Worm (Caenorhabditis elegans) whole organism, L2 larva: ENCODE measurements around the gene cpl-1.

Source experiments
- R02D3.7 ChIP-seq: fragments of 150-350 bp; optimal IDR thresholded peaks from 2 replicates; lab custom pipeline; 2014; ENCODE audit warnings: missing biosample characterization, missing genetic modification characterization
- ama-1 ChIP-seq: fragments of 150-350 bp; optimal IDR thresholded peaks from 2 replicates; lab custom pipeline; 2018; ENCODE audit warnings: inconsistent platforms
- blmp-1 ChIP-seq: sonication (generic microtip); optimal IDR thresholded peaks from 2 replicates; lab custom pipeline; 2017; ENCODE audit warnings: missing genetic modification characterization, mild to moderate bottlenecking, missing compliant biosample characterization, antibody characterized with exemption, moderate library complexity; ENCODE audit not compliant: insufficient read depth
- lin-11 ChIP-seq: fragments of 150-350 bp; sonication (generic microtip); optimal IDR thresholded peaks from 2 replicates; lab custom pipeline; 2014; ENCODE audit warnings: missing biosample characterization, missing genetic modification characterization, inconsistent platforms, mixed read lengths
- lin-39 ChIP-seq: fragments of 150-350 bp; optimal IDR thresholded peaks from 2 replicates; lab custom pipeline; 2014; ENCODE audit warnings: missing biosample characterization, missing genetic modification reagents, missing genetic modification characterization
- lsy-2 ChIP-seq, 2 experiments: fragments of 150-350 bp in 1 of 2; sonication (generic microtip) in 1 of 2; optimal IDR thresholded peaks; 2 replicates each; lab custom pipeline; 2014 to 2017; ENCODE audit warnings: missing biosample characterization in 2 of 2, missing genetic modification characterization in 2 of 2
- mab-5 ChIP-seq: fragments of 150-350 bp; optimal IDR thresholded peaks from 2 replicates; lab custom pipeline; 2014; ENCODE audit warnings: missing biosample characterization, missing genetic modification characterization
- mdl-1 ChIP-seq, 2 experiments: fragments of 150-350 bp in 1 of 2; sonication (generic microtip) in 1 of 2; optimal IDR thresholded peaks; 2 replicates each; lab custom pipeline; 2017; ENCODE audit warnings: missing biosample characterization in 2 of 2, missing genetic modification characterization in 2 of 2
- nhr-23 ChIP-seq: fragments of 150-350 bp; optimal IDR thresholded peaks from 2 replicates; lab custom pipeline; 2014; ENCODE audit warnings: missing biosample characterization, missing genetic modification reagents, missing genetic modification characterization
- nhr-77 ChIP-seq: fragments of 150-350 bp; optimal IDR thresholded peaks from 2 replicates; lab custom pipeline; 2014; ENCODE audit warnings: missing biosample characterization, missing genetic modification characterization
- skn-1 ChIP-seq: sonication (generic microtip); optimal IDR thresholded peaks from 2 replicates; lab custom pipeline; 2017; ENCODE audit warnings: missing biosample characterization, missing genetic modification characterization
- ztf-11 ChIP-seq: sonication (generic microtip); optimal IDR thresholded peaks from 2 replicates; lab custom pipeline; 2017; ENCODE audit warnings: missing biosample characterization, missing genetic modification characterization

DNA sequence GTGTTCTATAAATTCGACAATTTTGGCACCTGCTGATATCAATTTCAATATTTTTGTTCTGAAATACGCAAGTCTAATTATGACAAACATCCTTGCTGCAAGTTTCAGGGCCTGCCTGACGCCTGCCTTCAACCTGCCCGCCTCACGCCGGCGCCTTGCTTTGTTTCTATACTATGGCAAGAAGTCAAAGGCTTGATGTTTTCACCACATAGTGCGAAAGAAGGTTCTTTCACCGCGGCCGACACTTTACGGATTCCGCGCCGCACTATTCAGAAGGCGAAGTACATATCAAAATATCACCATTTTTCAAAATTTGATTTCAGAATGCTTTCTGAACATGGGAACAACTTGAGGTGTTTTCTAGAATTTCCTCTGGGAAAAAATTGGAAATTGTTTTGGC is 5.7 kb downstream of the cpl-1 start:
- TF ChIP-seq ztf-11 (tag; lab: Kevin White, UChicago) (no peak), skn-1 (tag; lab: Kevin White, UChicago) (no peak), blmp-1 (no peak), lsy-2 (tag; optimal IDR thresholded peaks at IDR 0.05; lab: Kevin White, UChicago) (no peak), mab-5 (no peak), mdl-1 (tag; optimal IDR thresholded peaks at IDR 0.05; lab: Kevin White, UChicago) (no peak), nhr-77 (tag; lab: Kevin White, UChicago) (no peak), nhr-23 (tag; lab: Kevin White, UChicago) (no peak), lin-11 (tag; lab: Kevin White, UChicago) (no peak), R02D3.7 (no peak), ama-1 (lab: Kevin White, UChicago) (no peak), lin-39 (tag; lab: Kevin White, UChicago) (no peak)
